Worm (Caenorhabditis elegans) whole organism, midembryonic: Measurements from ENCODE around the gene btb-12.
"Not testable (repeated sequence)": the region's sequence is repeated elsewhere in the genome, so short reads cannot be mapped to it uniquely, and the experiment has no call there.

ENCODE experiments used
- T22C8.4 ChIP-seq: fragments of 200-800 bp; sonication (Bioruptor generic); IDR thresholded peaks from 2 replicates; pipeline ENCODE4 v1.3.6; 2022; ENCODE audit warnings: missing genetic modification characterization, missing compliant biosample characterization
- cog-1 ChIP-seq: sonication (generic microtip); optimal IDR thresholded peaks from 2 replicates; lab custom pipeline; 2016; ENCODE audit warnings: missing genetic modification characterization, missing compliant biosample characterization
- flt-1 ChIP-seq: fragments of 200-800 bp; sonication (Bioruptor generic); IDR thresholded peaks from 2 replicates; pipeline ENCODE4 v1.3.6; 2022; ENCODE audit warnings: missing genetic modification characterization, missing compliant biosample characterization
- klf-2 ChIP-seq: fragments of 200-800 bp; sonication (Bioruptor generic); conservative IDR thresholded peaks from 2 replicates; pipeline ENCODE4 v1.3.6; 2022; ENCODE audit warnings: missing genetic modification reagents, missing genetic modification characterization, missing compliant biosample characterization
- med-1 ChIP-seq: sonication (generic microtip); optimal IDR thresholded peaks from 2 replicates; lab custom pipeline; 2017; ENCODE audit warnings: missing genetic modification characterization, mild to moderate bottlenecking, missing compliant biosample characterization, antibody characterized with exemption, missing genetic modification reagents; ENCODE audit not compliant: insufficient read depth
- ref-1 ChIP-seq: fragments of 200-800 bp; sonication (Bioruptor generic); conservative IDR thresholded peaks from 2 replicates; pipeline ENCODE4 v1.3.6; 2022; ENCODE audit warnings: missing genetic modification reagents, missing genetic modification characterization, missing compliant biosample characterization
- tab-1 ChIP-seq: fragments of 200-800 bp; sonication (Bioruptor generic); IDR thresholded peaks from 2 replicates; pipeline ENCODE4 v1.3.6; 2022; ENCODE audit warnings: missing genetic modification characterization, missing compliant biosample characterization
- ztf-23 ChIP-seq: fragments of 200-800 bp; sonication (Bioruptor generic); IDR thresholded peaks from 2 replicates; pipeline ENCODE4 v1.3.6; 2022; ENCODE audit warnings: missing genetic modification reagents, missing genetic modification characterization, missing compliant biosample characterization
- ztf-29 ChIP-seq: fragments of 200-800 bp; sonication (Bioruptor generic); IDR thresholded peaks from 2 replicates; pipeline ENCODE4 v1.3.6; 2022; ENCODE audit warnings: missing genetic modification reagents, missing genetic modification characterization, missing compliant biosample characterization

The btb-12 gene

DNA sequence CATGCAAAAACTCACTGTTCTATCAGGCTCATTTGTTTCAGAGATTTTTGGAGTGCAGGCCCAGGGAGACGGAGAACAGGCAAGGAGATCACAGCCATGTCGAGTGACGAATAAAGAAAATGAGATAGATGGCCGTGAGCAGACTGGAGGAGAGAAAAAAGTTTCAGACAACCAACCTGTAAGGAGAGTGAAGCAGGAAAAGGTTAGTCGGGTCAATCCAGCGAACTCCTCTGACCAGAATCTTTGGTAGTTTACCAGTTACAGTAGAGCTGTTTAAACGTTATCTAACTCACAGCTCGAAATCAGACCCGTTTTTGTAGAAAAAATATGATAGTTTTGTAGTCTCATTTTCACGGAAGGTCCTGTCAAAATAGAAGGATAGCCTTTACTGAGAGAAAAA lies 6.2 kb upstream of the btb-12 start, which contains the start of gene fbxb-21:
Gene fbxb-21 (minus strand): TSS at position 101 of the 400 bp plus-strand sequence.
- TF ChIP-seq flt-1 (GFP tag; lab: Robert Waterston, UW) (no peak), T22C8.4 (GFP tag; lab: Robert Waterston, UW) (no peak), med-1 (GFP tag; lab: Kevin White, UChicago) (no peak), ztf-23 (GFP tag; lab: Robert Waterston, UW) (no peak), cog-1 (no peak), tab-1 (GFP tag; lab: Robert Waterston, UW) (no peak), ref-1 (GFP tag; lab: Robert Waterston, UW) (no peak), ztf-29 (GFP tag; lab: Robert Waterston, UW) (no peak), klf-2 (GFP tag; lab: Robert Waterston, UW) (no peak)

DNA sequence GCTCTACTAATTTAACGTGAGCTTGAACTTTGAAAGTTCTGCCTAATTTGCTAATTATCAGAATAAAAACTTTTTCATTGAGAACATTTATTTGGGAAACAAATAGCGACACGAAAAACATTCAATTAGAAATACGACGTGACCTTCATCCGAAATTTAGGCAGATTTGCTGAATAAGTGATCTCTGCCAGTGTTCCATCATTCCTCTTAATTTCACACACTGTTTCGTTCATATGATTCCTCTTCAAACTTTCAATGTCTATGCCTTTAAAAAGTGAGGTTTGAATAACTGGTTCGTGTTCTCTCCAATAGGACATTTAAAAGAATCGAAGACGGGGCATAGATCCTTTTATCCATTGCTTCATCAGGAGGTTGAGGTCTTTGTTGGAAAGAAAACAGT lies 4.5 kb upstream of the btb-12 start, which contains the start of gene fbxb-20:
Gene fbxb-20 (minus strand): TSS at position 101 of the 400 bp plus-strand sequence.
- TF ChIP-seq med-1 (GFP tag; lab: Kevin White, UChicago) (no peak), ztf-29 (GFP tag; lab: Robert Waterston, UW) (no peak), ztf-23 (GFP tag; lab: Robert Waterston, UW) (no peak), cog-1 (no peak), T22C8.4 (GFP tag; lab: Robert Waterston, UW) (no peak), tab-1 (GFP tag; lab: Robert Waterston, UW) (no peak), flt-1 (GFP tag; lab: Robert Waterston, UW) (no peak), klf-2 (GFP tag; lab: Robert Waterston, UW) (no peak), ref-1 (GFP tag; lab: Robert Waterston, UW) (no peak)

DNA sequence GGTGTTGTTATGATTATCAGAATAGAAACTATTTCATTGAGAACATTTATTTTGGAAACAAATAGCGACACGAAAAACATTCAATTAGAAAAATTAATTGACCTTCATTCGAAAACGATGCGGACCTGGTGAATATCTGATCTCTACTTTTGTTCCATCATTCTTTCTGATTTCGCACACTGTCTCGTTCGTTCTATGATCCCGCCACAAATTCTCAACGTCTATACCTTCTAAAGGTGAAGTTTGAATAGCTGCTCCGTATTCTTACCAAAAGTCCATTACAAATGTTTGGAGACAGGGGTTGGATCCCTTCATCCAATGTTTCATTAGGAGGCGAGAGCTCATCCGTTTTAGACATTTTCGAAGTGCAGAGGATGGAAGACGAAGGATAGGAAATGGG lies 3.2 kb upstream of the btb-12 start, which contains the start of gene fbxb-16:
Gene fbxb-16 (minus strand): TSS at position 101 of the 400 bp plus-strand sequence.
- TF ChIP-seq flt-1 (GFP tag; lab: Robert Waterston, UW), result no peak

DNA sequence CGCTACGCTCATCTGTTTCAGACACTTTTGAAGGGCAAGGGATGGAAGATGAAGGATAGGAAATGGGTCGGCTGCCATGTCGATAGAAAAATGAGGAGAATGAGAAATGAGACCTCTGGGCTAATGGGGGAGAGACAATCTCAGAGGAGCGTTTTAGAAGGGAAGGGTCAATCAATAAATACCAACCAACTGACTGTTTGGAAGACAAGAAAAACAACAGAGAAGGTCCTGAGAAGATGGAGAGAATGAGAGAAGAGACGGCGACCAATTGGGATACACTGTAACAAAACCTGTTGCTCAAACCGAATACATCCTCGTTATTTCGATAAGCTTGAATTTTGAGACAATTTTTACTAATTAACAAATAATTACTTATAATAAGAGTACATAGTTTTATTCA lies 1.6 kb upstream of the btb-12 start, which contains the start of gene fbxb-15:
Gene fbxb-15 (minus strand): TSS at position 101 of the 400 bp plus-strand sequence.
- TF ChIP-seq ref-1 (GFP tag; lab: Robert Waterston, UW) (no peak), flt-1 (GFP tag; lab: Robert Waterston, UW) (no peak), ztf-23 (GFP tag; lab: Robert Waterston, UW) (no peak), med-1 (GFP tag; lab: Kevin White, UChicago) (no peak), klf-2 (GFP tag; lab: Robert Waterston, UW) (no peak), cog-1 (no peak), tab-1 (GFP tag; lab: Robert Waterston, UW) (no peak), ztf-29 (GFP tag; lab: Robert Waterston, UW) (no peak), T22C8.4 (GFP tag; lab: Robert Waterston, UW) (no peak)

DNA sequence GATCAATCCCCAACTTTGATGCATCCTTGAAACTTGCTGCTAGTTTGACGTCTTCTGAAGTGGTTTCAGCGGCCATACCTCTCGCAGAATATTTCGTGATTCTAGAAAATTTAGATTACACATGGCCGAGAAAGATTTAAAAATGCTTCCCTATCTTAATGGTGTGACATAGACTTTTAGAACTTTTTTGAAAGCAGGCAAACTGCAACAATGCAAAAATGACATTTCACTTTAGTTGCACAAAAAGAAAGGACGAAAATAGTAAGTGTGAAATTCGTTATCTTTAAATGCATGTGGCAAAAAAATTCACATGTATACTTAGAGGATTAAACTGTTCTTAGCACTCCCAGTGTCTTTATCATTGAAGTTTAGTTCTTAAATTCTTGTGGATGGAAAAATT lies 2.2 kb downstream of the btb-12 start, which contains the start of gene ZC204.12:
Gene ZC204.12 (minus strand): TSS at position 101 of the 400 bp plus-strand sequence.
- no peak for TF ChIP-seq klf-2 (GFP tag; lab: Robert Waterston, UW)
- no peak for TF ChIP-seq ztf-23 (GFP tag; lab: Robert Waterston, UW)
- TF ChIP-seq T22C8.4 (GFP tag; lab: Robert Waterston, UW), result no peak
- no peak for TF ChIP-seq ztf-29 (GFP tag; lab: Robert Waterston, UW)
- TF ChIP-seq tab-1 (GFP tag; lab: Robert Waterston, UW), result no peak
- TF ChIP-seq ref-1 (GFP tag; lab: Robert Waterston, UW), result no peak
- TF ChIP-seq cog-1, result no peak
- no peak for TF ChIP-seq med-1 (GFP tag; lab: Kevin White, UChicago)

DNA sequence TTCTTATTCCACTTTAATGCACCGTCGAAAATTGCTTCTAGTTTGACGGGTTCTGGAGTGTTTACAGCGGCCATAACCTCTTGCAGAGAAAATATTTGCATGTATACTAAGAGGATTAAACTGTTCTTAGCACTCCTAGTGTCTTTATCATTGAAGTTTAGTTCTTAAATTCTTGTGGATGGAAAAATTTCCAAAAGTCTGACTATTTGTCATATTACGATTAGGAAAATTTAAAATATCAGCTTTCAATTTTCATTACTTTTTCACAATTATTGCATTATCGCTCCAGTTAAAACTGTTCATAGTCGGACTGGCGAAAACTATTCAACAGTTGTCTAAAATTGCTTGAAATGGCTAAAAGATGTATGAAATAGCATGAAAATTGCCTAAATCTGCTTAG lies 5.9 kb downstream of the btb-12 start, which contains the start of gene ZC204.13:
Gene ZC204.13 (minus strand): TSS at position 101 of the 400 bp plus-strand sequence.
- TF ChIP-seq T22C8.4, ztf-29, ref-1 (GFP tag; lab: Robert Waterston, UW): not testable (repeated sequence)

DNA sequence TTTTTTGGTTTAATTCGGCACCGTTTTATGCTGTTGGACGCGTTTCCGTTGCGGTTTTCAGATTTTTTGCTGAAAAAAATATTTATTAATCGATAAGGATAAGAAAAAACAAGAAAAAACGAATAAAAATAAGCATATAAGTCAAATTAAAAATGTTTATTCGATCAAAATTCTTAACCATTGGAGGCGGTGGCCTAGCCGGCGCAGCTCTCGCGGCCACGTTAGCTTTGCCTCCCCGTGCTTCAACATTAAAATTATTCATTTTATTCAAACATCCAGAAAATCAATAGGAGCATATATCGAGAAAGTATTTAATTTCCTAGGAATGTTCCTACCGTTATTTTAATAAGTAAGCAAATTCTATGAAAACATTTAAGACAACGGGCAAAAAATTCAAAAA lies 7.9 kb downstream of the btb-12 start, which contains the start of gene ZC204.14:
Gene ZC204.14 (minus strand): TSS at position 69 of the 400 bp plus-strand sequence.
- TF ChIP-seq T22C8.4 (GFP tag; lab: Robert Waterston, UW), result no peak
- TF ChIP-seq ztf-23 (GFP tag; lab: Robert Waterston, UW), result no peak
- TF ChIP-seq klf-2 (GFP tag; lab: Robert Waterston, UW), result no peak
- TF ChIP-seq ref-1 (GFP tag; lab: Robert Waterston, UW), result no peak
- TF ChIP-seq flt-1 (GFP tag; lab: Robert Waterston, UW), result no peak
- no peak for TF ChIP-seq med-1 (GFP tag; lab: Kevin White, UChicago)
- TF ChIP-seq cog-1, result no peak
- TF ChIP-seq tab-1 (GFP tag; lab: Robert Waterston, UW), result no peak
- TF ChIP-seq ztf-29 (GFP tag; lab: Robert Waterston, UW), result no peak

DNA sequence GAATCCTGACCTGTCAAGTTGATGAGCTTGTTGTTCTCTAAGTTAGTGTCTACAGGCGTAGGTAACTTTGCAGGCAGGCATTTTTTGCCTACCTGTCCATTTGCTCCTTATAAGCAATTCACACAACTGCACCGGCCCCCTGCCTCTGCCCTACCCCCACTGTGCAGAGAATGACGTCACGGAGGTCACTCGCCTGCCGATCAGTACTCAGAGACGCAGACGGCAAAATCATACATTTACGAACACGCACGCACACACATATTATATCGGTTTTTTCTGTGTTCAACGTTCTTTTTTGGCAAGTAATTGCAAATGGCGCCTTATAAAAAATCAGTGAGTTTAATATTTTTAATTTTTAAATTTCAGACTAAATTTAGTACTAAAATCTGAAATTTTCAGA lies 8.5 kb downstream of the btb-12 start, which contains the start of gene duxl-1:
Gene duxl-1 (plus strand): TSS at position 184 of the 400 bp plus-strand sequence.
- TF ChIP-seq ztf-29 (GFP tag; lab: Robert Waterston, UW) (no peak), ref-1 (GFP tag; lab: Robert Waterston, UW) (0 out of 2 replicates have a peak, but pooled peaks have one; percentile 17)

DNA sequence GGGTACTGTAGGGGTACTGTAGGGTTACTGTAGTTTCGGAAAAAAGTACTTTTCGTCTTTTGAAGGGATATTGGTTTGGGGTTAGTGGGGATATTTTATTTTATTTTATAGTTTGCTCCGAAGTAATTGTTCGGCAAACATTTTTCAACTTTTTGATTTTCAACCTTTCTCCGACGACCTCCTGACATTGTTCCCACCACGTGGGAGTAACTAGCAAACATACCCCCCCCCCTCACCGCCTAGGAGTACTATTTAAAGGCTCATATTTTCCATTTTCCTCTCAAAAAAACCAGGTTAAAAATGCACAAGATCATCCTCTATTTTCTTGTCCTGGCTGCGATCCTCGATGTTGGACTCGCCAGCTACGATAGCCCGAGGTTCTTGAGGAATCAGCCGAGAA lies 11.0 kb downstream of the btb-12 start, which contains the start of gene srlf-29:
Gene srlf-29 (plus strand): TSS at position 301 of the 400 bp plus-strand sequence.
- TF ChIP-seq med-1 (GFP tag; lab: Kevin White, UChicago) (no peak), ztf-23 (GFP tag; lab: Robert Waterston, UW) (no peak), T22C8.4 (GFP tag; lab: Robert Waterston, UW) (no peak), ztf-29 (GFP tag; lab: Robert Waterston, UW) (no peak), flt-1 (GFP tag; lab: Robert Waterston, UW) (no peak), tab-1 (GFP tag; lab: Robert Waterston, UW) (no peak), cog-1 (no peak), klf-2 (GFP tag; lab: Robert Waterston, UW) (no peak), ref-1 (GFP tag; lab: Robert Waterston, UW) (no peak)
